Fruit fly (Drosophila melanogaster): ENCODE measurements around the gene glo.

Gene glo

dm6 chr3R:11849378-11850249, 30.4 kb upstream of the glo start (continued):
- TF ChIP-seq Awh (GFP tag; IDR thresholded peaks at IDR 0.05) = peak; percentile 93
- TF ChIP-seq Fer1 (GFP tag; optimal IDR thresholded peaks at IDR 0.05) = peak; percentile 34
- TF ChIP-seq unpg (GFP tag; optimal IDR thresholded peaks at IDR 0.05) = peak; percentile 92
- peak in 1 of 3 experiments; percentile 90 for TF ChIP-seq Stat92E (GFP tag; optimal IDR thresholded peaks at IDR 0.05)
- TF ChIP-seq Mes4 (GFP tag; optimal IDR thresholded peaks at IDR 0.05) = peak; percentile 91
- TF ChIP-seq CG14710 (tag; optimal IDR thresholded peaks at IDR 0.05) = peak; percentile 90
- peak; percentile 59 for TF ChIP-seq CG10147 (GFP tag; optimal IDR thresholded peaks at IDR 0.05)
- TF ChIP-seq CG17912 (GFP tag; optimal IDR thresholded peaks at IDR 0.05) = peak; percentile 51
- peak; percentile 68 for TF ChIP-seq Fer3 (tag; optimal IDR thresholded peaks at IDR 0.05)
- TF ChIP-seq Dll (GFP tag; IDR thresholded peaks at IDR 0.05; ENCODE audit: partially characterized antibody) = no peak
- TF ChIP-seq CG8290 (GFP tag; optimal IDR thresholded peaks at IDR 0.05) = peak; percentile 89
- peak; percentile 63 to 89 for TF ChIP-seq CG8290 (tag; optimal IDR thresholded peaks at IDR 0.05)
- peak; percentile 89 for TF ChIP-seq HHEX (GFP tag; optimal IDR thresholded peaks at IDR 0.05)
- peak; percentile 83 for TF ChIP-seq CG10267 (tag; optimal IDR thresholded peaks at IDR 0.05)
- no peak for TF ChIP-seq Poxn (GFP tag; IDR thresholded peaks at IDR 0.05)
- peak; percentile 82 for TF ChIP-seq pb (GFP tag; optimal IDR thresholded peaks at IDR 0.05)
- TF ChIP-seq sim (GFP tag; IDR thresholded peaks at IDR 0.05) = peak; percentile 89
- TF ChIP-seq CG15601 (tag; optimal IDR thresholded peaks at IDR 0.05) = peak; percentile 94
- peak; percentile 88 for TF ChIP-seq CG13123 (GFP tag; optimal IDR thresholded peaks at IDR 0.05)
- no peak for TF ChIP-seq hth (optimal IDR thresholded peaks at IDR 0.05)
- TF ChIP-seq CG10462 (GFP tag; optimal IDR thresholded peaks at IDR 0.05) = peak; percentile 83
- peak; percentile 63 for TF ChIP-seq CG3838 (GFP tag; optimal IDR thresholded peaks at IDR 0.05)
- peak; percentile 44 for TF ChIP-seq pho (GFP tag; optimal IDR thresholded peaks at IDR 0.05)
- TF ChIP-seq PHDP (tag; optimal IDR thresholded peaks at IDR 0.05) = peak; percentile 89
- TF ChIP-seq CG14050 (GFP tag; IDR thresholded peaks at IDR 0.05) = peak; percentile 80
- TF ChIP-seq CG10209 (GFP tag; optimal IDR thresholded peaks at IDR 0.05) = peak; percentile 84
- TF ChIP-seq CG6254 (GFP tag; optimal IDR thresholded peaks at IDR 0.05) = peak; percentile 91
- TF ChIP-seq CG4617 (GFP tag; optimal IDR thresholded peaks at IDR 0.05; ENCODE audit: borderline replicate concordance) = peak; percentile 74
- TF ChIP-seq zen (tag; optimal IDR thresholded peaks at IDR 0.05) = peak; percentile 66
- TF ChIP-seq CG12391 (tag; optimal IDR thresholded peaks at IDR 0.05) = peak; percentile 90
- TF ChIP-seq run (tag; optimal IDR thresholded peaks at IDR 0.05) = peak; percentile 62
- TF ChIP-seq CG4820 (GFP tag; optimal IDR thresholded peaks at IDR 0.05) = peak; percentile 94
- TF ChIP-seq phol (tag; optimal IDR thresholded peaks at IDR 0.05) = peak; percentile 94
- TF ChIP-seq kni (GFP tag; optimal IDR thresholded peaks at IDR 0.05) = peak; percentile 99
- TF ChIP-seq crp (GFP tag; optimal IDR thresholded peaks at IDR 0.05) = peak in 1 of 2 experiments; percentile 47
- TF ChIP-seq Ets65A (GFP tag) = peak; percentile 98
- TF ChIP-seq CG16815 (GFP tag; optimal IDR thresholded peaks at IDR 0.05) = peak; percentile 67
- TF ChIP-seq CG17612 (GFP tag; IDR thresholded peaks at IDR 0.05) = peak; percentile 66; the same call in 1 of the 2 replicates
- TF ChIP-seq bsh (GFP tag; optimal IDR thresholded peaks at IDR 0.05) = peak; percentile 73 to 98
- TF ChIP-seq exex (tag; optimal IDR thresholded peaks at IDR 0.05) = no peak
- peak; percentile 89 for TF ChIP-seq CG4730 (GFP tag; IDR thresholded peaks at IDR 0.05)
- peak; percentile 78 for TF ChIP-seq CG6813 (GFP tag; optimal IDR thresholded peaks at IDR 0.05)
- peak; percentile 83 for TF ChIP-seq danr (GFP tag; IDR thresholded peaks at IDR 0.05)
- TF ChIP-seq Hey (tag; optimal IDR thresholded peaks at IDR 0.05) = peak; percentile 23
- no peak for TF ChIP-seq CG31224 (GFP tag; IDR thresholded peaks at IDR 0.05)
- TF ChIP-seq BEAF-32 (GFP tag; optimal IDR thresholded peaks at IDR 0.05) = no peak
- TF ChIP-seq da (GFP tag; optimal IDR thresholded peaks at IDR 0.05) = peak; percentile 85
- TF ChIP-seq row (GFP tag; IDR thresholded peaks at IDR 0.05) = peak; percentile 83
